Worm (Caenorhabditis elegans) whole organism, midembryonic: ENCODE measurements around the gene R07G3.7.

Experiments
- T22C8.4 ChIP-seq: fragments of 200-800 bp; sonication (Bioruptor generic); IDR thresholded peaks from 2 replicates; pipeline ENCODE4 v1.3.6; 2022; ENCODE audit warnings: missing genetic modification characterization, missing compliant biosample characterization
- cog-1 ChIP-seq: sonication (generic microtip); optimal IDR thresholded peaks from 2 replicates; lab custom pipeline; 2016; ENCODE audit warnings: missing genetic modification characterization, missing compliant biosample characterization
- flt-1 ChIP-seq: fragments of 200-800 bp; sonication (Bioruptor generic); IDR thresholded peaks from 2 replicates; pipeline ENCODE4 v1.3.6; 2022; ENCODE audit warnings: missing genetic modification characterization, missing compliant biosample characterization
- klf-2 ChIP-seq: fragments of 200-800 bp; sonication (Bioruptor generic); conservative IDR thresholded peaks from 2 replicates; pipeline ENCODE4 v1.3.6; 2022; ENCODE audit warnings: missing genetic modification reagents, missing genetic modification characterization, missing compliant biosample characterization
- tab-1 ChIP-seq: fragments of 200-800 bp; sonication (Bioruptor generic); IDR thresholded peaks from 2 replicates; pipeline ENCODE4 v1.3.6; 2022; ENCODE audit warnings: missing genetic modification characterization, missing compliant biosample characterization
- ztf-29 ChIP-seq: fragments of 200-800 bp; sonication (Bioruptor generic); IDR thresholded peaks from 2 replicates; pipeline ENCODE4 v1.3.6; 2022; ENCODE audit warnings: missing genetic modification reagents, missing genetic modification characterization, missing compliant biosample characterization

ce11 chrII:7570305-7570704 is 43.2 kb downstream of the R07G3.7 start, which contains the start of gene F35D2.3:
- TF ChIP-seq cog-1 (no peak), tab-1 (GFP tag; lab: Robert Waterston, UW) (no peak), klf-2 (GFP tag; lab: Robert Waterston, UW) (no peak), T22C8.4 (GFP tag; lab: Robert Waterston, UW) (no peak), ztf-29 (GFP tag; lab: Robert Waterston, UW) (no peak), flt-1 (GFP tag; lab: Robert Waterston, UW) (no peak)
